Worm (Caenorhabditis elegans) whole organism, L2 larva: ENCODE data around the gene T05A7.1.

ENCODE experiments used
- alr-1 ChIP-seq: fragments of 150-350 bp; optimal IDR thresholded peaks from 2 replicates; lab custom pipeline; 2014; ENCODE audit warnings: missing biosample characterization, missing genetic modification characterization
- egl-27 ChIP-seq: sonication (generic microtip); optimal IDR thresholded peaks from 3 replicates; lab custom pipeline; 2017; ENCODE audit warnings: missing biosample characterization, missing genetic modification reagents, missing genetic modification characterization
- nhr-11 ChIP-seq: fragments of 150-350 bp; optimal IDR thresholded peaks from 2 replicates; lab custom pipeline; 2014; ENCODE audit warnings: missing biosample characterization, missing genetic modification characterization
- snpc-4 ChIP-seq: fragments of 150-350 bp; optimal IDR thresholded peaks from 2 replicates; lab custom pipeline; 2014; ENCODE audit warnings: missing biosample characterization, missing genetic modification characterization
- zag-1 ChIP-seq: fragments of 150-350 bp; optimal IDR thresholded peaks from 2 replicates; lab custom pipeline; 2014; ENCODE audit warnings: missing biosample characterization, missing genetic modification characterization
- ztf-1 ChIP-seq: fragments of 200-800 bp; sonication (Bioruptor generic); conservative IDR thresholded peaks from 2 replicates; pipeline ENCODE4 v1.3.6; 2022; ENCODE audit warnings: missing genetic modification characterization, missing compliant biosample characterization
- ztf-11 ChIP-seq: sonication (generic microtip); optimal IDR thresholded peaks from 2 replicates; lab custom pipeline; 2017; ENCODE audit warnings: missing biosample characterization, missing genetic modification characterization

- TF ChIP-seq alr-1 (tag; lab: Kevin White, UChicago), result no peak
- no peak for TF ChIP-seq ztf-11
- TF ChIP-seq ztf-1 (GFP tag; lab: Robert Waterston, UW), result no peak
- TF ChIP-seq nhr-11 (tag; lab: Kevin White, UChicago), result no peak
- TF ChIP-seq zag-1 (tag; lab: Kevin White, UChicago), result no peak
- no peak for TF ChIP-seq egl-27 (tag; lab: Kevin White, UChicago)
- no peak for TF ChIP-seq snpc-4
Observed at ce11 chrII:4665359-4665758, 12.7 kb upstream of the T05A7.1 start, which contains the start of gene T05A7.11.
